Fruit fly (Drosophila melanogaster) whole organism, wandering third instar larva: ENCODE measurements around the gene CG5274.

Experiments
- Abd-B ChIP-seq: fragments of >200 bp; optimal IDR thresholded peaks from 2 replicates; lab custom pipeline; 2017; ENCODE audit warnings: missing biosample characterization, missing genetic modification characterization
- CG32264 ChIP-seq: fragments of 200-800 bp; sonication (Bioruptor generic); optimal IDR thresholded peaks from 2 replicates; lab custom pipeline; 2016; ENCODE audit warnings: missing biosample characterization, missing genetic modification characterization
- CG9705 ChIP-seq: fragments of 200-800 bp; sonication (Bioruptor generic); optimal IDR thresholded peaks from 2 replicates; lab custom pipeline; 2018; ENCODE audit warnings: missing biosample characterization, mild to moderate bottlenecking, missing genetic modification characterization
- CrebA ChIP-seq: fragments of 200-800 bp; sonication (Bioruptor generic); optimal IDR thresholded peaks from 2 replicates; lab custom pipeline; 2016; ENCODE audit warnings: missing biosample characterization, mild to moderate bottlenecking, missing genetic modification characterization, borderline replicate concordance
- Dfd ChIP-seq: fragments of >200 bp; optimal IDR thresholded peaks from 2 replicates; lab custom pipeline; 2017; ENCODE audit warnings: missing biosample characterization, missing genetic modification characterization
- Dif ChIP-seq: fragments of 200-275, 200-300 bp; sonication (Bioruptor generic); optimal IDR thresholded peaks from 2 replicates; lab custom pipeline; 2018; ENCODE audit warnings: missing biosample characterization, missing genetic modification characterization; ENCODE audit not compliant: partially characterized antibody
- GATAd ChIP-seq: sonication (Bioruptor generic); optimal IDR thresholded peaks from 2 replicates; lab custom pipeline; 2016; ENCODE audit warnings: missing biosample characterization, missing genetic modification characterization
- HLH106 ChIP-seq: fragments of 200-800 bp; optimal IDR thresholded peaks from 3 replicates; lab custom pipeline; 2019; ENCODE audit warnings: missing biosample characterization, mild to moderate bottlenecking, missing genetic modification characterization, moderate library complexity
- Hnf4 ChIP-seq: fragments of 200-800 bp; sonication (Bioruptor generic); optimal IDR thresholded peaks from 2 replicates; lab custom pipeline; 2016; ENCODE audit warnings: missing biosample characterization, mild to moderate bottlenecking, missing genetic modification characterization
- Hr78 ChIP-seq: fragments of >200 bp; optimal IDR thresholded peaks from 2 replicates; lab custom pipeline; 2017; ENCODE audit warnings: missing biosample characterization, missing genetic modification characterization
- Hr83 ChIP-seq: fragments of 200-300 bp; sonication (Bioruptor generic); optimal IDR thresholded peaks from 2 replicates; lab custom pipeline; 2016; ENCODE audit warnings: missing biosample characterization, mild to moderate bottlenecking, missing genetic modification characterization, moderate library complexity; ENCODE audit not compliant: poor library complexity, severe bottlenecking
- Jra ChIP-seq: sonication (Bioruptor generic); optimal IDR thresholded peaks from 2 replicates; lab custom pipeline; 2016; ENCODE audit warnings: missing biosample characterization, missing genetic modification characterization
- Mio ChIP-seq: sonication (Bioruptor generic); optimal IDR thresholded peaks from 2 replicates; lab custom pipeline; 2016; ENCODE audit warnings: missing biosample characterization, missing genetic modification characterization
- Myc ChIP-seq: fragments of >200 bp; optimal IDR thresholded peaks from 2 replicates; lab custom pipeline; 2017
- N ChIP-seq: fragments of >200 bp; optimal IDR thresholded peaks from 2 replicates; lab custom pipeline; 2018; ENCODE audit warnings: missing biosample characterization, missing external identifiers, missing genetic modification characterization
- OdsH ChIP-seq: fragments of 200-800 bp; sonication (Bioruptor generic); optimal IDR thresholded peaks from 2 replicates; lab custom pipeline; 2016; ENCODE audit warnings: missing biosample characterization, mild to moderate bottlenecking, missing genetic modification characterization
- Rel ChIP-seq, 2 experiments: fragments of 200-800 bp; sonication (Bioruptor generic) in 1 of 2; optimal IDR thresholded peaks; 2 replicates in 1 of 2; 3 replicates in 1 of 2; lab custom pipeline; 2016 to 2019; ENCODE audit warnings: mild to moderate bottlenecking in 2 of 2, missing biosample characterization in 2 of 2, missing genetic modification characterization in 2 of 2, moderate library complexity in 1 of 2
- Sp1 ChIP-seq: fragments of 200-800 bp; sonication (Bioruptor generic); optimal IDR thresholded peaks from 3 replicates; lab custom pipeline; 2019; ENCODE audit warnings: missing biosample characterization, mild to moderate bottlenecking, missing genetic modification characterization, moderate library complexity
- Vsx2 ChIP-seq: fragments of 200-300, 225-300 bp; sonication (Bioruptor generic); optimal IDR thresholded peaks from 2 replicates; lab custom pipeline; 2018; ENCODE audit warnings: missing biosample characterization, missing genetic modification characterization; ENCODE audit not compliant: partially characterized antibody
- br ChIP-seq: fragments of 200-800 bp; sonication (Bioruptor generic); optimal IDR thresholded peaks from 2 replicates; lab custom pipeline; 2016; ENCODE audit warnings: missing biosample characterization, missing genetic modification characterization
- brk ChIP-seq: fragments of 200-800 bp; sonication (Bioruptor generic); optimal IDR thresholded peaks from 2 replicates; lab custom pipeline; 2016; ENCODE audit warnings: missing biosample characterization, mild to moderate bottlenecking, missing genetic modification characterization
- dl ChIP-seq, 2 experiments: fragments of 175-275, 200-275 bp in 1 of 2; fragments of 200-275 bp in 1 of 2; sonication (Bioruptor generic); optimal IDR thresholded peaks; lab custom pipeline; 2018; ENCODE audit warnings: mild to moderate bottlenecking in 2 of 2, missing biosample characterization in 2 of 2, missing genetic modification characterization in 2 of 2, moderate library complexity in 2 of 2; ENCODE audit not compliant: partially characterized antibody in 2 of 2, insufficient read depth in 1 of 2
- dmrt93B ChIP-seq: fragments of 200-800 bp; sonication (Bioruptor generic); optimal IDR thresholded peaks from 2 replicates; lab custom pipeline; 2018; ENCODE audit warnings: missing biosample characterization, mild to moderate bottlenecking, missing genetic modification characterization
- dsf ChIP-seq: sonication (Bioruptor generic); optimal IDR thresholded peaks from 2 replicates; lab custom pipeline; 2016; ENCODE audit warnings: missing biosample characterization, missing genetic modification characterization, borderline replicate concordance
- ey ChIP-seq: fragments of 200-800 bp; sonication (Bioruptor generic); optimal IDR thresholded peaks from 2 replicates; lab custom pipeline; 2016; ENCODE audit warnings: missing biosample characterization, missing genetic modification characterization
- foxo ChIP-seq, 2 experiments: fragments of 200-800 bp; sonication (Bioruptor generic); optimal IDR thresholded peaks; 2 replicates in 1 of 2; 3 replicates in 1 of 2; lab custom pipeline; 2016 to 2017; ENCODE audit warnings: missing biosample characterization in 2 of 2, missing genetic modification characterization in 2 of 2
- fru ChIP-seq: fragments of 200-800 bp; sonication (Bioruptor generic); optimal IDR thresholded peaks from 3 replicates; lab custom pipeline; 2016; ENCODE audit warnings: missing biosample characterization, mild to moderate bottlenecking, missing genetic modification characterization
- h ChIP-seq: fragments of 200-800 bp; sonication (Bioruptor generic); optimal IDR thresholded peaks from 3 replicates; lab custom pipeline; 2016; ENCODE audit warnings: missing biosample characterization, mild to moderate bottlenecking, missing genetic modification characterization
- jim ChIP-seq: fragments of 175-275, 200-325 bp; sonication (Bioruptor generic); optimal IDR thresholded peaks from 2 replicates; lab custom pipeline; 2016; ENCODE audit warnings: missing biosample characterization, mild to moderate bottlenecking, missing genetic modification characterization
- lola ChIP-seq: fragments of >200 bp; optimal IDR thresholded peaks from 2 replicates; lab custom pipeline; 2017; ENCODE audit warnings: missing biosample characterization, missing genetic modification characterization
- pan ChIP-seq: fragments of >200 bp; optimal IDR thresholded peaks from 2 replicates; lab custom pipeline; 2017
- psq ChIP-seq: fragments of 200-800 bp; sonication (Bioruptor generic); optimal IDR thresholded peaks from 3 replicates; lab custom pipeline; 2017; ENCODE audit warnings: missing biosample characterization, mild to moderate bottlenecking, missing genetic modification characterization, moderate library complexity
- rgr ChIP-seq: fragments of 200-800 bp; sonication (Bioruptor generic); optimal IDR thresholded peaks from 3 replicates; lab custom pipeline; 2016; ENCODE audit warnings: missing biosample characterization, mild to moderate bottlenecking, missing genetic modification characterization
- sage ChIP-seq: fragments of 200-800 bp; sonication (Bioruptor generic); optimal IDR thresholded peaks from 2 replicates; lab custom pipeline; 2016; ENCODE audit warnings: missing biosample characterization, mild to moderate bottlenecking, missing genetic modification characterization
- sv ChIP-seq: fragments of 200-800 bp; sonication (Bioruptor generic); optimal IDR thresholded peaks from 3 replicates; lab custom pipeline; 2016; ENCODE audit warnings: missing biosample characterization, missing genetic modification characterization
- tai ChIP-seq: sonication (Bioruptor generic); optimal IDR thresholded peaks from 2 replicates; lab custom pipeline; 2016; ENCODE audit warnings: missing biosample characterization, missing genetic modification characterization
- usp ChIP-seq: fragments of >200 bp; optimal IDR thresholded peaks from 2 replicates; lab custom pipeline; 2017; ENCODE audit warnings: missing biosample characterization, missing genetic modification characterization
- woc ChIP-seq: sonication (Bioruptor generic); optimal IDR thresholded peaks from 2 replicates; lab custom pipeline; 2016; ENCODE audit warnings: missing biosample characterization, mild to moderate bottlenecking, missing genetic modification characterization

Gene CG5274

dm6 chr3L:20399550-20400109 lies 27.8 kb downstream of the CG5274 start:
- peak; percentile 80 for TF ChIP-seq Hnf4 (GFP tag; lab: Kevin White, UChicago)
- no peak for TF ChIP-seq Dif (GFP tag; lab: Kevin White, UChicago)
- peak; percentile 91 for TF ChIP-seq OdsH
- no peak for TF ChIP-seq N (GFP tag; lab: Kevin White, UChicago)
- peak; percentile 93 for TF ChIP-seq Sp1 (GFP tag; lab: Kevin White, UChicago)
- TF ChIP-seq Hr83 = peak; percentile 70
- TF ChIP-seq Myc (lab: Kevin White, UChicago) = no peak
- TF ChIP-seq HLH106 (tag; lab: Kevin White, UChicago) = peak; percentile 91
- peak; percentile 85 for TF ChIP-seq CG9705 (GFP tag; lab: Kevin White, UChicago)
- peak; percentile 71 for TF ChIP-seq Jra (GFP tag; lab: Kevin White, UChicago)
- TF ChIP-seq sv (GFP tag; lab: Kevin White, UChicago) = peak; percentile 87
- peak; percentile 83 for TF ChIP-seq brk
- peak; percentile 80 for TF ChIP-seq br (GFP tag; lab: Kevin White, UChicago)
- TF ChIP-seq woc (GFP tag; lab: Kevin White, UChicago) = peak; percentile 83
- TF ChIP-seq Vsx2 (GFP tag; lab: Kevin White, UChicago) = no peak
- peak; percentile 82 for TF ChIP-seq Mio (GFP tag; lab: Kevin White, UChicago)
- TF ChIP-seq dmrt93B = peak; percentile 78
- no peak for TF ChIP-seq lola (GFP tag; lab: Kevin White, UChicago)
- TF ChIP-seq usp = no peak
- TF ChIP-seq Hr78 = no peak
- no peak for TF ChIP-seq dl (GFP tag; optimal IDR thresholded peaks at IDR 0.05; lab: Kevin White, UChicago; ENCODE audit: insufficient read depth in 1 of 2, partially characterized antibody in 2 of 2)
- TF ChIP-seq sage (GFP tag; lab: Kevin White, UChicago) = peak; percentile 83
- no peak for TF ChIP-seq CrebA
- no peak for TF ChIP-seq Abd-B (GFP tag; lab: Kevin White, UChicago)
- peak; percentile 55 to 91 for TF ChIP-seq foxo (GFP tag; optimal IDR thresholded peaks at IDR 0.05; lab: Kevin White, UChicago)
- peak; percentile 49 for TF ChIP-seq CG32264 (GFP tag; lab: Kevin White, UChicago)
- peak; percentile 90 for TF ChIP-seq rgr (GFP tag; lab: Kevin White, UChicago)
- TF ChIP-seq GATAd (GFP tag; lab: Kevin White, UChicago) = no peak
- TF ChIP-seq fru = peak; percentile 90
- peak; percentile 79 for TF ChIP-seq tai (GFP tag; lab: Kevin White, UChicago)
- peak; percentile 81 for TF ChIP-seq psq (GFP tag; lab: Kevin White, UChicago)
- no peak for TF ChIP-seq Dfd (GFP tag; lab: Kevin White, UChicago)
- peak; percentile 91 for TF ChIP-seq h (GFP tag; lab: Kevin White, UChicago)
- no peak for TF ChIP-seq dsf (GFP tag; lab: Kevin White, UChicago)
- peak; percentile 18 for TF ChIP-seq jim
- TF ChIP-seq Rel (GFP tag; optimal IDR thresholded peaks at IDR 0.05; lab: Kevin White, UChicago) = peak; percentile 1
- peak; percentile 71 for TF ChIP-seq Rel (tag; optimal IDR thresholded peaks at IDR 0.05; lab: Kevin White, UChicago)
- no peak for TF ChIP-seq pan (lab: Kevin White, UChicago)
- TF ChIP-seq ey (GFP tag; lab: Kevin White, UChicago) = peak; percentile 89
- TF ChIP-seq, all 38 proteins: peak for 24

dm6 chr3L:20398243-20399222 lies 28.9 kb downstream of the CG5274 start:
- TF ChIP-seq psq (GFP tag; lab: Kevin White, UChicago) (peak; percentile 59), dmrt93B (peak; percentile 21), Dfd (GFP tag; lab: Kevin White, UChicago) (no peak), Mio (GFP tag; lab: Kevin White, UChicago) (no peak), Hr83 (no peak), foxo (GFP tag; optimal IDR thresholded peaks at IDR 0.05; lab: Kevin White, UChicago) (peak in 1 of 2 experiments; percentile 79), ey (GFP tag; lab: Kevin White, UChicago) (peak; percentile 72), tai (GFP tag; lab: Kevin White, UChicago) (no peak), fru (peak; percentile 69), pan (lab: Kevin White, UChicago) (no peak), br (GFP tag; lab: Kevin White, UChicago) (peak; percentile 69), Sp1 (GFP tag; lab: Kevin White, UChicago) (peak; percentile 60), Myc (lab: Kevin White, UChicago) (no peak), Dif (GFP tag; lab: Kevin White, UChicago) (peak; percentile 14), sv (GFP tag; lab: Kevin White, UChicago) (peak; percentile 82), Hnf4 (GFP tag; lab: Kevin White, UChicago) (peak; percentile 25), Jra (GFP tag; lab: Kevin White, UChicago) (peak; percentile 17), OdsH (peak; percentile 66), Rel (GFP tag; optimal IDR thresholded peaks at IDR 0.05; lab: Kevin White, UChicago) (no peak), Rel (tag; optimal IDR thresholded peaks at IDR 0.05; lab: Kevin White, UChicago) (no peak), CG9705 (GFP tag; lab: Kevin White, UChicago) (peak; percentile 6), Vsx2 (GFP tag; lab: Kevin White, UChicago) (no peak), N (GFP tag; lab: Kevin White, UChicago) (no peak), HLH106 (tag; lab: Kevin White, UChicago) (peak; percentile 59), rgr (GFP tag; lab: Kevin White, UChicago) (peak; percentile 75), woc (GFP tag; lab: Kevin White, UChicago) (peak; percentile 55), sage (GFP tag; lab: Kevin White, UChicago) (peak; percentile 19), h (GFP tag; lab: Kevin White, UChicago) (peak; percentile 76), brk (peak; percentile 64)
